Fruit fly (Drosophila melanogaster): ENCODE measurements around the gene Mf.

DNA sequence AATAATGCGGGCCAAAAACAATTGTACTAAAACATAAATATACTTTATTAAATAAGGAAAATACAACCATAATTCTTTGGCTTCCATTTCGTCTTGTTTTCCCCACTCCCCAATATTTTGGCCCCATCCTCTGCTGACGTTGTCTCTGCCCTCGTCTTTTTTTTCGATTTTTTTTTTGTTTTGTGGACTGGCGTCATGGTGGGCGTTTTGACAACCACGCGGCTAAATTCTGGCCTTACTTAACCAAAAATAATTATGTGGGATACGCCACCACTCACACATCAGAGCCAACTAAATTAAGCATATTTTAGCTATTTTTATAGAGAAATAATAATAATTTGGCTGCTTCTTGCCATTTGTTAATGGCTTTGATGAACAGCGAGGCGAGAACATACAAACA is 56.8 kb downstream of the Mf start:
- TF ChIP-seq ovo (GFP tag; optimal IDR thresholded peaks at IDR 0.05) (no peak), Clk (GFP tag; optimal IDR thresholded peaks at IDR 0.05) (no peak), CG33017 (tag; optimal IDR thresholded peaks at IDR 0.05) (no peak), CG1620 (GFP tag; optimal IDR thresholded peaks at IDR 0.05) (no peak), CG7045 (GFP tag; optimal IDR thresholded peaks at IDR 0.05) (no peak), CG12768 (GFP tag; optimal IDR thresholded peaks at IDR 0.05) (no peak), CG11617 (GFP tag; optimal IDR thresholded peaks at IDR 0.05) (no peak), kay (GFP tag; ENCODE audit: borderline replicate concordance) (no peak)
